Worm (Caenorhabditis elegans) whole organism, L2 larva: ENCODE data around the gene F22E5.1.

Experiments
- ama-1 ChIP-seq: fragments of 150-350 bp; optimal IDR thresholded peaks from 2 replicates; lab custom pipeline; 2018; ENCODE audit warnings: inconsistent platforms
- gmeb-1 ChIP-seq: fragments of 150-350 bp; optimal IDR thresholded peaks from 2 replicates; lab custom pipeline; 2014; ENCODE audit warnings: missing biosample characterization, missing genetic modification characterization
- skn-1 ChIP-seq: sonication (generic microtip); optimal IDR thresholded peaks from 2 replicates; lab custom pipeline; 2017; ENCODE audit warnings: missing biosample characterization, missing genetic modification characterization
- snpc-4 ChIP-seq: fragments of 150-350 bp; optimal IDR thresholded peaks from 2 replicates; lab custom pipeline; 2014; ENCODE audit warnings: missing biosample characterization, missing genetic modification characterization
- unc-62 ChIP-seq: fragments of 150-350 bp; optimal IDR thresholded peaks from 2 replicates; lab custom pipeline; 2014; ENCODE audit warnings: missing biosample characterization, missing genetic modification reagents, missing genetic modification characterization
- ztf-4 ChIP-seq: fragments of 150-350 bp; optimal IDR thresholded peaks from 2 replicates; lab custom pipeline; 2014; ENCODE audit warnings: missing biosample characterization, missing genetic modification characterization

- TF ChIP-seq ztf-4 (tag; lab: Kevin White, UChicago) = no peak
- no peak for TF ChIP-seq ama-1 (lab: Kevin White, UChicago)
- no peak for TF ChIP-seq skn-1 (tag; lab: Kevin White, UChicago)
- no peak for TF ChIP-seq snpc-4 (tag; lab: Kevin White, UChicago)
- TF ChIP-seq gmeb-1 (tag; lab: Kevin White, UChicago) = no peak
- no peak for TF ChIP-seq unc-62 (GFP tag; lab: Kevin White, UChicago)
Observed at ce11 chrII:2627154-2627799, 46.3 kb upstream of the F22E5.1 start, which contains the start of gene sri-71.
